Fruit fly (Drosophila melanogaster) Kc167 (cell line): Measurements from ENCODE around the gene CG42238.

Experiments
- Myc ChIP-seq: fragments of >200 bp; optimal IDR thresholded peaks from 2 replicates; lab custom pipeline; 2017; ENCODE audit warnings: missing external identifiers
- Sin3A ChIP-seq: fragments of >200 bp; optimal IDR thresholded peaks from 2 replicates; lab custom pipeline; 2018; ENCODE audit warnings: missing external identifiers
- h ChIP-seq: fragments of >200 bp; optimal IDR thresholded peaks from 3 replicates; lab custom pipeline; 2018; ENCODE audit warnings: missing external identifiers
- insv ChIP-seq: fragments of >200 bp; optimal IDR thresholded peaks from 3 replicates; lab custom pipeline; 2018; ENCODE audit warnings: missing external identifiers
- psq ChIP-seq: fragments of >200 bp; optimal IDR thresholded peaks from 2 replicates; lab custom pipeline; 2017; ENCODE audit warnings: missing external identifiers
- ttk ChIP-seq: sonication (Bioruptor generic); optimal IDR thresholded peaks from 2 replicates; lab custom pipeline; 2017; ENCODE audit warnings: missing external identifiers

Gene CG42238

dm6 chr2L:20918733-20919132, 133.2 kb downstream of the CG42238 start, which contains the start of the genes CG43739 and sky:
Gene CG43739, minus strand, starts transcription at chr2L:20918931.
Gene sky, minus strand, starts transcription at chr2L:20918931.
- no peak for TF ChIP-seq psq (lab: Kevin White, UChicago)
- no peak for TF ChIP-seq Myc
- TF ChIP-seq Sin3A = no peak
- TF ChIP-seq insv (lab: Kevin White, UChicago) = no peak
- no peak for TF ChIP-seq h (lab: Kevin White, UChicago)
- no peak for TF ChIP-seq ttk (lab: Kevin White, UChicago)

dm6 chr2L:20918056-20918674, 133.8 kb downstream of the CG42238 start:
- TF ChIP-seq h (lab: Kevin White, UChicago) = no peak
- TF ChIP-seq insv (lab: Kevin White, UChicago) = no peak
- no peak for TF ChIP-seq psq (lab: Kevin White, UChicago)
- no peak for TF ChIP-seq Myc
- TF ChIP-seq Sin3A = no peak

- TF ChIP-seq Sin3A = no peak
- no peak for TF ChIP-seq insv (lab: Kevin White, UChicago)
- no peak for TF ChIP-seq h (lab: Kevin White, UChicago)
- no peak for TF ChIP-seq psq (lab: Kevin White, UChicago)
- TF ChIP-seq ttk (lab: Kevin White, UChicago) = no peak
- no peak for TF ChIP-seq Myc
These were observed 134.5 kb downstream of the CG42238 start for dm6 chr2L:20917235-20918055.

- TF ChIP-seq Myc (no peak), Sin3A (no peak), h (lab: Kevin White, UChicago) (no peak), psq (lab: Kevin White, UChicago) (no peak), insv (lab: Kevin White, UChicago) (no peak), ttk (lab: Kevin White, UChicago) (no peak)
These were observed 135.2 kb downstream of the CG42238 start for dm6 chr2L:20916672-20917209.
